Fruit fly (Drosophila melanogaster): ENCODE results near the gene CG1265.
A peak's percentile ranks its signal among the peaks of the same experiment; 100 is the strongest.

CG1265 gene

DNA sequence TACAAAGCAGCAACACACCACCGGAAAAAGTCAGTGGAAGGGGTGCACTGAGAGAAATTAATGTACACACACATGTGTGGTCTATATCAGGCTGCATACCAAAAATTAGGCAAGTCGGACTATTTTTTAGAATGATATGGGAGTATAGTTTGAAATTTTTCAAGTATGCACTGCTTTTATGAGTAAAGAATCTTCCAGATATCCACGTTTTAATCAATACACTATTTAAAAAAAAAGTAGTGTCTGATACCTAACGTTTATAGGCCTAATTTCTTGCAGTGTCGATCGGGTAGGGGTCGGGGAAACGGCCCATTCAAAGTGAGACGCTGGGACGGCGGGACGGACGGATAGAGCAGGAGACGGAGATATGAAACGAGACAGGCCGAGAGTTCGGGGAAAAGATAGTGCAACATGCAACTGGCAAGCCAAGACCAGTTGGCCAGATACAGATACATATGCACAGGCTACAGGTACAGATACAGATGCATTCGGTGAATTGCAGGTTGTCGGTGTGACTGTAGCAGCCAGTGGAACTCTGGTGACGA lies 24.1 kb upstream of the CG1265 start:
- TF ChIP-seq Hr78 (GFP tag; optimal IDR thresholded peaks at IDR 0.05) (no peak), Dif (GFP tag; optimal IDR thresholded peaks at IDR 0.05; ENCODE audit: partially characterized antibody) (no peak), Sp1 (GFP tag; optimal IDR thresholded peaks at IDR 0.05) (peak; percentile 43), foxo (GFP tag; optimal IDR thresholded peaks at IDR 0.05) (peak in 1 of 2 experiments; percentile 60), Hnf4 (GFP tag; optimal IDR thresholded peaks at IDR 0.05) (peak; percentile 49), jim (GFP tag; optimal IDR thresholded peaks at IDR 0.05) (no peak), OdsH (GFP tag; optimal IDR thresholded peaks at IDR 0.05) (peak; percentile 41), fru (GFP tag; optimal IDR thresholded peaks at IDR 0.05) (peak; percentile 71), lola (GFP tag; optimal IDR thresholded peaks at IDR 0.05) (no peak), pan (optimal IDR thresholded peaks at IDR 0.05) (no peak), br (GFP tag; optimal IDR thresholded peaks at IDR 0.05) (peak; percentile 62), Abd-B (GFP tag; optimal IDR thresholded peaks at IDR 0.05) (no peak), woc (GFP tag; optimal IDR thresholded peaks at IDR 0.05) (peak; percentile 10), dl (GFP tag; optimal IDR thresholded peaks at IDR 0.05; ENCODE audit: insufficient read depth in 1 of 2, partially characterized antibody in 2 of 2) (no peak), Jra (GFP tag; optimal IDR thresholded peaks at IDR 0.05) (no peak), dmrt93B (GFP tag; optimal IDR thresholded peaks at IDR 0.05) (no peak), Vsx2 (GFP tag; optimal IDR thresholded peaks at IDR 0.05; ENCODE audit: partially characterized antibody) (no peak), Rel (GFP tag; optimal IDR thresholded peaks at IDR 0.05) (no peak), Rel (tag; optimal IDR thresholded peaks at IDR 0.05) (no peak), CG32264 (GFP tag; optimal IDR thresholded peaks at IDR 0.05) (peak; percentile 8), h (GFP tag; optimal IDR thresholded peaks at IDR 0.05) (peak; percentile 76), psq (GFP tag; optimal IDR thresholded peaks at IDR 0.05) (peak; percentile 45), tai (GFP tag; optimal IDR thresholded peaks at IDR 0.05) (no peak), Myc (optimal IDR thresholded peaks at IDR 0.05) (no peak), rgr (GFP tag; optimal IDR thresholded peaks at IDR 0.05) (peak; percentile 58), usp (GFP tag; optimal IDR thresholded peaks at IDR 0.05) (no peak), CG9705 (GFP tag; optimal IDR thresholded peaks at IDR 0.05) (no peak), sv (GFP tag; optimal IDR thresholded peaks at IDR 0.05) (peak; percentile 86), GATAd (GFP tag; optimal IDR thresholded peaks at IDR 0.05) (no peak), sage (GFP tag; optimal IDR thresholded peaks at IDR 0.05) (no peak), Hr83 (GFP tag; optimal IDR thresholded peaks at IDR 0.05; ENCODE audit: poor library complexity, severe bottlenecking) (no peak), N (GFP tag; optimal IDR thresholded peaks at IDR 0.05) (no peak), dsf (GFP tag; optimal IDR thresholded peaks at IDR 0.05; ENCODE audit: borderline replicate concordance) (no peak), Dfd (GFP tag; optimal IDR thresholded peaks at IDR 0.05) (no peak), ey (GFP tag; optimal IDR thresholded peaks at IDR 0.05) (peak; percentile 69), HLH106 (tag; optimal IDR thresholded peaks at IDR 0.05) (peak; percentile 40), Mio (GFP tag; optimal IDR thresholded peaks at IDR 0.05) (no peak), CrebA (GFP tag; optimal IDR thresholded peaks at IDR 0.05; ENCODE audit: borderline replicate concordance) (no peak), brk (GFP tag; optimal IDR thresholded peaks at IDR 0.05) (no peak)

DNA sequence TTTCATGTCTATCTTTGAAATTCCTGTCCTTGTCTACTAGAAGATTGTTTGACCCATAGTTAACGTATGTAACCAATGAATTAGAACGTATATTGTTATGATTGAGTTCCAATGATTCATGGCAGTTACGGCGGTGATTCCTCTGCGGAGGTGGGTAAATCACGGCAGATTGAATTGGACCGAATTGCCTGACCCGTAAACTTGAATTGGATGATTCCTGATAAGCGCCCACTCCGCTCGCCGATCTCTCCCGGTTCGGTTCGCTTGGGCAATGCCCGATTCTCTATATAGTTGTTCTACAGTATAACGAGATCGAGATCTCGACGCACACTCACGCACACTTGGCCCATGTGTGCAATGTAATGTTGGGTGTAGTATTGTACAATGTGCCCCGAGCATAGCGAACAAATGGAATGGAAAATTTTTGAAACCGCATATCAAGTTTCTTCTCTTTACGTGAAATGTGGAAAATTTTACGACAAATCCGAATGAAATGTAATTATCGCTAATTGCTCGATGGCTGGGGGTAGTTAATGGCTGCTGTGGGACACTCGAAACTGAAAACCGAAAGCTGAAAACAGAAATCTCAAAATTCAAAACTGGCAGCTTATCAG lies 23.1 kb upstream of the CG1265 start:
- no peak for TF ChIP-seq Rel (GFP tag; optimal IDR thresholded peaks at IDR 0.05)
- TF ChIP-seq Rel (tag; optimal IDR thresholded peaks at IDR 0.05): peak; percentile 68
- no peak for TF ChIP-seq N (GFP tag; optimal IDR thresholded peaks at IDR 0.05)
- no peak for TF ChIP-seq sage (GFP tag; optimal IDR thresholded peaks at IDR 0.05)
- TF ChIP-seq jim (GFP tag; optimal IDR thresholded peaks at IDR 0.05): no peak

DNA sequence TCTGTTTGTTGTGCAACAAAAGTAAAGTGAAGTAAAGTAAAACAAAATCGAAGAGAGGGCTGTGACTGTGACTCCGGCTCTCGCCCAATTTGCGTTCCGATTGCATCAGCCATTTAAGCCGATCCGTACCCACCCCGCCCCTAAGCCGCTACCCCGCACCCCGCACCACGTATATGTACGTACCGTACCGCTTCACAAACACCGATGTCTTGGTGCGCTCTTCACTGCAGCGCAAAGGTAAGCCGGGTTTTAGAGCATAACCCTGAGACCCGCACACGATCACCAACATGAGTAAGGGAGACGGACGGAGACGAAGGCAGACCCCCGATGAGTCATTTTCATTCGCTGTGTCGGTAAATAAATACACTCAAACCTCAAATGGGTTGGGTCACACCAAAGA lies 22.3 kb upstream of the CG1265 start:
- TF ChIP-seq Hr83 (GFP tag; optimal IDR thresholded peaks at IDR 0.05; ENCODE audit: poor library complexity, severe bottlenecking): no peak
- TF ChIP-seq Jra (GFP tag; optimal IDR thresholded peaks at IDR 0.05): peak; percentile 14

Measured in whole organism, wandering third instar larva.